Worm (Caenorhabditis elegans) whole organism, early embryonic: ENCODE data around the gene acs-20.

ENCODE experiments used
- ets-7 ChIP-seq: sonication (generic microtip); optimal IDR thresholded peaks from 2 replicates; lab custom pipeline; 2016; ENCODE audit warnings: missing genotype, missing genetic modification characterization, missing compliant biosample characterization
- flt-1 ChIP-seq: fragments of 200-800 bp; sonication (Bioruptor generic); IDR thresholded peaks from 2 replicates; pipeline ENCODE4 v1.3.6; 2022; ENCODE audit warnings: missing genetic modification characterization, missing compliant biosample characterization
- tra-4 ChIP-seq: sonication (generic microtip); optimal IDR thresholded peaks from 2 replicates; lab custom pipeline; 2017; ENCODE audit warnings: missing genetic modification characterization, missing compliant biosample characterization

DNA sequence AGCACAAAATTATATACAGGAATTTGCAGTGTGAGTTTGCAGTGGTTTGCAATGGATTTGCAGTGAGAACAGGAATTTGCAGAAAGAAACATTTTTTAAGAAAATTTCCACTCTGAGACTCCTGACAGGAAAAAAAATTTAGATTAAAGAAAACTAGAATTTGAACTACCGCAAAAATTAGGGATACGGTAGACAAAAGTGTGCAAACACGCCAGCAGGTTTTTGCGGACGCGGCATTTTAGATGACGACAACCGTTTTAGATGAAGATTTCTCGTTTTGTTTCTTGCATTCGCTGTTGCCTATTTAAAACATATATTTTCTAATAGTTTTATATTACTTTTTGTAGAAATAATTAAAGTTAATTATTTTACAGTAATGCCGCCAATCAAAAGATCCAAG, 26.6 kb downstream of the acs-20 start, which contains the start of gene wdr-46:
- TF ChIP-seq tra-4 (tag; lab: Kevin White, UChicago) (no peak), flt-1 (peak; percentile 41; the same call in 1 of the 2 replicates), ets-7 (tag; lab: Kevin White, UChicago) (no peak)
